Fruit fly (Drosophila melanogaster) Kc167 (cell line): ENCODE results near the gene hgo.

ENCODE experiments used
- Myc ChIP-seq: fragments of >200 bp; optimal IDR thresholded peaks from 2 replicates; lab custom pipeline; 2017; ENCODE audit warnings: missing external identifiers
- Sin3A ChIP-seq: fragments of >200 bp; optimal IDR thresholded peaks from 2 replicates; lab custom pipeline; 2018; ENCODE audit warnings: missing external identifiers
- insv ChIP-seq: fragments of >200 bp; optimal IDR thresholded peaks from 3 replicates; lab custom pipeline; 2018; ENCODE audit warnings: missing external identifiers
- psq ChIP-seq: fragments of >200 bp; optimal IDR thresholded peaks from 2 replicates; lab custom pipeline; 2017; ENCODE audit warnings: missing external identifiers

- no peak for TF ChIP-seq Myc (lab: Kevin White, UChicago)
- no peak for TF ChIP-seq psq (lab: Kevin White, UChicago)
- TF ChIP-seq insv (lab: Kevin White, UChicago) = no peak
- TF ChIP-seq Sin3A = no peak
Observed at dm6 chr2L:11178334-11178733, 42.1 kb downstream of the hgo start.
